Fruit fly (Drosophila melanogaster): Measurements from ENCODE around the gene CG4743.
A peak's percentile ranks its signal among the peaks of the same experiment; 100 is the strongest.

The CG4743 gene

DNA sequence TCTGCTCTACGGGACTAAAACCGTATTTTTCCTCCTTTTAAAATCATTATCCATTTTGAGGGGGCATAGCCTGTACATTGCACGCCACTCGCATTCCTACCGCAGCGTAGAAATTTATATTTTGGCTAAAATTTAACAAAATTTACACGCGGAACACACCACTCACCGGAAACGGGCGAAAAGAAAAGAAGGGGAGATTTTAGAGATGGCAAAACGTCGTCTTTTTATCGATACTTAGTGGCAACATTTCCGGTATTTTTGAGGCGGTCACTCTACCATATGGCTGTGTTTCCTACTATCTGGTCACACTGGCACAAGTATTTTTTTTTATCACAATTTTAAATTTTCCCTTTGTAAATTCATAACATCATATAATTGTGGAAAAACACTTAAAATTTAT, 4.5 kb upstream of the CG4743 start, which contains the start of gene RpL27 (continued):
- peak; percentile 68 for TF ChIP-seq cwo (GFP tag; optimal IDR thresholded peaks at IDR 0.05)
- TF ChIP-seq CG8944 (GFP tag; optimal IDR thresholded peaks at IDR 0.05): peak; percentile 33
- TF ChIP-seq ssp (GFP tag; IDR thresholded peaks at IDR 0.05): peak; percentile 51
- TF ChIP-seq MTF-1 (GFP tag; optimal IDR thresholded peaks at IDR 0.05; ENCODE audit: borderline replicate concordance): peak; percentile 92
- TF ChIP-seq hb (GFP tag; IDR thresholded peaks at IDR 0.05; ENCODE audit: partially characterized antibody): no peak
- TF ChIP-seq CG17912 (GFP tag; optimal IDR thresholded peaks at IDR 0.05): peak; percentile 89
- peak; percentile 63 for TF ChIP-seq slp2 (GFP tag; optimal IDR thresholded peaks at IDR 0.05)
- TF ChIP-seq CG7987 (GFP tag; optimal IDR thresholded peaks at IDR 0.05): peak; percentile 95
- TF ChIP-seq btn (GFP tag; optimal IDR thresholded peaks at IDR 0.05): peak; percentile 38
- peak; percentile 81 for TF ChIP-seq CG9876 (GFP tag; optimal IDR thresholded peaks at IDR 0.05)
- TF ChIP-seq CG6854 (GFP tag; optimal IDR thresholded peaks at IDR 0.05): peak; percentile 81
- peak; percentile 93 for TF ChIP-seq Fer1 (GFP tag; optimal IDR thresholded peaks at IDR 0.05)
- TF ChIP-seq lbe (GFP tag; optimal IDR thresholded peaks at IDR 0.05): peak; percentile 71
- TF ChIP-seq br (optimal IDR thresholded peaks at IDR 0.05): no peak
- TF ChIP-seq CG15011 (GFP tag; optimal IDR thresholded peaks at IDR 0.05): peak; percentile 83
- TF ChIP-seq lilli (GFP tag; optimal IDR thresholded peaks at IDR 0.05): peak; percentile 70
- TF ChIP-seq Adf1 (GFP tag; IDR thresholded peaks at IDR 0.05): peak; percentile 55; the same call in 1 of the 2 replicates
- peak; percentile 48 for TF ChIP-seq ftz-f1 (GFP tag; optimal IDR thresholded peaks at IDR 0.05)
- TF ChIP-seq CG4730 (GFP tag; IDR thresholded peaks at IDR 0.05): peak; percentile 31; the same call in 1 of the 2 replicates
- TF ChIP-seq CG8765 (GFP tag; IDR thresholded peaks at IDR 0.05): no peak
- TF ChIP-seq vfl (GFP tag; optimal IDR thresholded peaks at IDR 0.05): peak; percentile 55
- peak; percentile 12 for TF ChIP-seq org-1 (GFP tag; optimal IDR thresholded peaks at IDR 0.05)
- TF ChIP-seq CG42726 (GFP tag; IDR thresholded peaks at IDR 0.05; ENCODE audit: partially characterized antibody): peak; percentile 72; the same call in 1 of the 2 replicates
- TF ChIP-seq MBD-R2 (GFP tag; IDR thresholded peaks at IDR 0.05): peak; percentile 71; the same call in 1 of the 2 replicates
- peak; percentile 10 for TF ChIP-seq pum (GFP tag; optimal IDR thresholded peaks at IDR 0.05)
- TF ChIP-seq CG10979 (tag; optimal IDR thresholded peaks at IDR 0.05): peak; percentile 62
- TF ChIP-seq CG12236 (GFP tag; optimal IDR thresholded peaks at IDR 0.05): peak; percentile 53
- peak; percentile 74 for TF ChIP-seq CG13894 (tag; optimal IDR thresholded peaks at IDR 0.05)
- no peak for TF ChIP-seq dimm (GFP tag; IDR thresholded peaks at IDR 0.05)
- TF ChIP-seq CG7372 (GFP tag; IDR thresholded peaks at IDR 0.05): peak; percentile 76
- peak; percentile 77 for TF ChIP-seq CG12769 (tag; optimal IDR thresholded peaks at IDR 0.05)
- TF ChIP-seq en (GFP tag; optimal IDR thresholded peaks at IDR 0.05): peak; percentile 70
- TF ChIP-seq pho (GFP tag; optimal IDR thresholded peaks at IDR 0.05): peak; percentile 70
- TF ChIP-seq CG16779 (GFP tag; IDR thresholded peaks at IDR 0.05): 0 out of 2 replicates have a peak, but pooled peaks have one; percentile 60
- TF ChIP-seq kah (GFP tag; optimal IDR thresholded peaks at IDR 0.05): peak; percentile 82
- TF ChIP-seq CG1792 (GFP tag; optimal IDR thresholded peaks at IDR 0.05): peak; percentile 27
- no peak for TF ChIP-seq hkb (optimal IDR thresholded peaks at IDR 0.05)
- TF ChIP-seq hkb (GFP tag; IDR thresholded peaks at IDR 0.05): peak; percentile 84
- TF ChIP-seq sens (GFP tag): peak; percentile 92
- TF ChIP-seq jigr1 (GFP tag; IDR thresholded peaks at IDR 0.05): no peak
- peak; percentile 85 for TF ChIP-seq nerfin-1 (tag; optimal IDR thresholded peaks at IDR 0.05)
- peak; percentile 81 for TF ChIP-seq BEAF-32 (GFP tag; optimal IDR thresholded peaks at IDR 0.05)
- peak; percentile 47 for TF ChIP-seq CG1602 (GFP tag; optimal IDR thresholded peaks at IDR 0.05)
- peak; percentile 66; the same call in 2 of the 3 replicates for TF ChIP-seq CG6175 (GFP tag; IDR thresholded peaks at IDR 0.05)
- TF ChIP-seq ap (GFP tag; IDR thresholded peaks at IDR 0.05): no peak; the same call in 1 of the 2 replicates
- TF ChIP-seq Tbp (GFP tag; optimal IDR thresholded peaks at IDR 0.05): no peak
- TF ChIP-seq HLH3B (GFP tag; IDR thresholded peaks at IDR 0.05): peak; percentile 56; the same call in 1 of the 2 replicates
- peak; percentile 67 for TF ChIP-seq bowl (GFP tag; IDR thresholded peaks at IDR 0.05)
- no peak for TF ChIP-seq tx (GFP tag; optimal IDR thresholded peaks at IDR 0.05)
- TF ChIP-seq CG10543 (GFP tag; optimal IDR thresholded peaks at IDR 0.05): peak; percentile 91
- TF ChIP-seq scrt (GFP tag; optimal IDR thresholded peaks at IDR 0.05): peak; percentile 84
- TF ChIP-seq CG17186 (GFP tag; optimal IDR thresholded peaks at IDR 0.05): peak; percentile 34

All from whole organism, embryonic.